Worm (Caenorhabditis elegans) whole organism, L4 larva: Measurements from ENCODE around the gene arrd-28.

ENCODE experiments used
- D1046.2 ChIP-seq: fragments of 200-800 bp; sonication (Bioruptor generic); IDR thresholded peaks from 2 replicates; pipeline ENCODE4 v1.3.6; 2022; ENCODE audit warnings: missing genetic modification characterization, missing compliant biosample characterization
- F37D6.2 ChIP-seq: sonication (generic microtip); optimal IDR thresholded peaks from 2 replicates; lab custom pipeline; 2016; ENCODE audit warnings: mild to moderate bottlenecking, missing genetic modification characterization, missing compliant biosample characterization
- F44E2.7 ChIP-seq: fragments of 200-800 bp; sonication (Bioruptor generic); IDR thresholded peaks from 2 replicates; pipeline ENCODE4 v2.1.2; 2022; ENCODE audit warnings: missing genetic modification characterization, missing compliant biosample characterization
- F49E8.2 ChIP-seq: sonication (generic microtip); optimal IDR thresholded peaks from 2 replicates; lab custom pipeline; 2016; ENCODE audit warnings: missing compliant biosample characterization, mild to moderate bottlenecking, missing genetic modification characterization, borderline replicate concordance
- T20F7.1 ChIP-seq: fragments of 200-800 bp; sonication (Bioruptor generic); optimal IDR thresholded peaks from 2 replicates; lab custom pipeline; 2018; ENCODE audit warnings: mild to moderate bottlenecking, missing genetic modification characterization, missing compliant biosample characterization
- T26A8.4 ChIP-seq: fragments of 200-800 bp; sonication (Bioruptor generic); IDR thresholded peaks from 2 replicates; pipeline ENCODE4 v1.3.6; 2022; ENCODE audit warnings: missing genetic modification characterization, missing compliant biosample characterization
- Y105C5A.15 ChIP-seq: fragments of 200-800 bp; sonication (Bioruptor generic); IDR thresholded peaks from 2 replicates; pipeline ENCODE4 v1.3.6; 2022; ENCODE audit warnings: missing genetic modification characterization, missing compliant biosample characterization
- ZK337.2 ChIP-seq: fragments of 200-800 bp; sonication (Bioruptor generic); IDR thresholded peaks from 2 replicates; pipeline ENCODE4 v1.3.6; 2022; ENCODE audit warnings: missing genetic modification reagents, missing genetic modification characterization, missing compliant biosample characterization
- ZK546.5 ChIP-seq, 2 experiments: sonication (generic microtip); optimal IDR thresholded peaks; 2 replicates each; lab custom pipeline; 2017; ENCODE audit warnings: missing biosample characterization in 2 of 2, missing genetic modification characterization in 2 of 2
- aly-2 ChIP-seq: sonication (generic microtip); optimal IDR thresholded peaks from 2 replicates; lab custom pipeline; 2018; ENCODE audit warnings: missing biosample characterization, missing genetic modification characterization
- ama-1 ChIP-seq: fragments of 150-350 bp; optimal IDR thresholded peaks from 2 replicates; lab custom pipeline; 2014; ENCODE audit warnings: inconsistent platforms, mixed read lengths
- attf-4 ChIP-seq: sonication (generic microtip); optimal IDR thresholded peaks from 3 replicates; lab custom pipeline; 2017; ENCODE audit warnings: missing biosample characterization, missing genetic modification characterization
- ceh-20 ChIP-seq: fragments of 200-800 bp; sonication (Bioruptor generic); IDR thresholded peaks from 2 replicates; pipeline ENCODE4 v1.3.6; 2022; ENCODE audit warnings: missing genetic modification reagents, missing genetic modification characterization, missing compliant biosample characterization
- ceh-44 ChIP-seq: fragments of 200-800 bp; sonication (Bioruptor generic); IDR thresholded peaks from 2 replicates; pipeline ENCODE4 v1.3.6; 2022; ENCODE audit warnings: missing genetic modification reagents, missing genetic modification characterization, missing compliant biosample characterization
- ctbp-1 ChIP-seq: fragments of 200-800 bp; sonication (Bioruptor generic); IDR thresholded peaks from 2 replicates; pipeline ENCODE4 v1.3.6; 2022; ENCODE audit warnings: missing genetic modification reagents, missing genetic modification characterization, missing compliant biosample characterization
- daf-19 ChIP-seq: fragments of 200-800 bp; sonication (Bioruptor generic); conservative IDR thresholded peaks from 2 replicates; pipeline ENCODE4 v1.3.6; 2022; ENCODE audit warnings: missing genetic modification characterization, missing compliant biosample characterization
- daf-8 ChIP-seq: fragments of 200-800 bp; sonication (Bioruptor generic); IDR thresholded peaks from 2 replicates; pipeline ENCODE4 v1.3.6; 2022; ENCODE audit warnings: missing genetic modification characterization, missing compliant biosample characterization
- dpl-1 ChIP-seq: fragments of 150-350 bp; optimal IDR thresholded peaks from 2 replicates; lab custom pipeline; 2014; ENCODE audit warnings: missing biosample characterization, missing genetic modification reagents, missing genetic modification characterization
- dve-1 ChIP-seq: sonication (generic microtip); optimal IDR thresholded peaks from 2 replicates; lab custom pipeline; 2017; ENCODE audit warnings: antibody characterized with exemption, mild to moderate bottlenecking, missing genetic modification characterization, missing compliant biosample characterization; ENCODE audit not compliant: insufficient read depth
- fos-1 ChIP-seq: fragments of 150-350 bp; optimal IDR thresholded peaks from 2 replicates; lab custom pipeline; 2014; ENCODE audit warnings: missing biosample characterization, missing genetic modification characterization
- gei-8 ChIP-seq: fragments of 200-800 bp; sonication (Bioruptor generic); optimal IDR thresholded peaks from 2 replicates; lab custom pipeline; 2018; ENCODE audit warnings: mild to moderate bottlenecking, missing genetic modification characterization, missing compliant biosample characterization
- hlh-11 ChIP-seq: fragments of 200-800 bp; sonication (Bioruptor generic); optimal IDR thresholded peaks from 2 replicates; lab custom pipeline; 2018; ENCODE audit warnings: mild to moderate bottlenecking, missing genetic modification characterization, missing compliant biosample characterization
- jun-1 ChIP-seq: fragments of 150-350 bp; optimal IDR thresholded peaks from 2 replicates; lab custom pipeline; 2014; ENCODE audit warnings: missing biosample characterization, missing genetic modification reagents, missing genetic modification characterization
- lim-7 ChIP-seq: fragments of 200-800 bp; sonication (Bioruptor generic); IDR thresholded peaks from 2 replicates; pipeline ENCODE4 v1.3.6; 2022; ENCODE audit warnings: missing genetic modification characterization, missing compliant biosample characterization
- lin-1 ChIP-seq: fragments of 200-800 bp; sonication (Bioruptor generic); IDR thresholded peaks from 2 replicates; pipeline ENCODE4 v1.3.6; 2022; ENCODE audit warnings: missing genetic modification reagents, missing genetic modification characterization, missing compliant biosample characterization
- lin-13 ChIP-seq: fragments of 150-350 bp; optimal IDR thresholded peaks from 2 replicates; lab custom pipeline; 2014; ENCODE audit warnings: missing biosample characterization, missing genetic modification reagents, missing genetic modification characterization
- lin-29 ChIP-seq: fragments of 200-800 bp; sonication (Bioruptor generic); IDR thresholded peaks from 2 replicates; pipeline ENCODE4 v1.3.6; 2022; ENCODE audit warnings: missing genetic modification reagents, missing genetic modification characterization, missing compliant biosample characterization
- mdl-1 ChIP-seq, 2 experiments: fragments of 150-350 bp in 1 of 2; sonication (generic microtip) in 1 of 2; optimal IDR thresholded peaks; 2 replicates each; lab custom pipeline; 2014 to 2017; ENCODE audit warnings: missing biosample characterization in 2 of 2, missing genetic modification characterization in 2 of 2
- mep-1 ChIP-seq: fragments of 150-350 bp; sonication (generic microtip); optimal IDR thresholded peaks from 3 replicates; lab custom pipeline; 2014; ENCODE audit warnings: missing biosample characterization, missing genetic modification characterization
- mes-2 ChIP-seq: sonication (generic microtip); optimal IDR thresholded peaks from 2 replicates; lab custom pipeline; 2016; ENCODE audit warnings: missing genotype, mild to moderate bottlenecking, missing genetic modification characterization, missing compliant biosample characterization; ENCODE audit not compliant: poor library complexity, severe bottlenecking
- mxl-2 ChIP-seq: fragments of 200-800 bp; sonication (Bioruptor generic); conservative IDR thresholded peaks from 2 replicates; pipeline ENCODE4 v1.3.6; 2022; ENCODE audit warnings: missing genetic modification reagents, missing genetic modification characterization, missing compliant biosample characterization
- mxl-3 ChIP-seq: fragments of 200-800 bp; sonication (Bioruptor generic); optimal IDR thresholded peaks from 2 replicates; lab custom pipeline; 2018; ENCODE audit warnings: mild to moderate bottlenecking, missing genetic modification characterization, missing compliant biosample characterization
- nhr-10 ChIP-seq: fragments of 150-350 bp; optimal IDR thresholded peaks from 2 replicates; lab custom pipeline; 2014; ENCODE audit warnings: missing biosample characterization, missing genetic modification characterization
- nhr-102 ChIP-seq: sonication (generic microtip); optimal IDR thresholded peaks from 2 replicates; lab custom pipeline; 2016; ENCODE audit warnings: mild to moderate bottlenecking, missing genetic modification characterization, moderate library complexity, missing compliant biosample characterization
- nhr-11 ChIP-seq: fragments of 150-350 bp; optimal IDR thresholded peaks from 2 replicates; lab custom pipeline; 2014; ENCODE audit warnings: missing biosample characterization, missing genetic modification characterization
- nhr-237 ChIP-seq: sonication (generic microtip); optimal IDR thresholded peaks from 2 replicates; lab custom pipeline; 2017; ENCODE audit warnings: missing biosample characterization, missing genetic modification characterization
- nhr-25 ChIP-seq: sonication (generic microtip); optimal IDR thresholded peaks from 2 replicates; lab custom pipeline; 2017; ENCODE audit warnings: missing genetic modification characterization, mild to moderate bottlenecking, missing compliant biosample characterization, antibody characterized with exemption, moderate library complexity, borderline replicate concordance; ENCODE audit not compliant: insufficient read depth
- nhr-42 ChIP-seq: fragments of 200-800 bp; sonication (Bioruptor generic); IDR thresholded peaks from 2 replicates; pipeline ENCODE4 v1.3.6; 2022; ENCODE audit warnings: missing genetic modification characterization, missing compliant biosample characterization
- nhr-48 ChIP-seq: sonication (generic microtip); optimal IDR thresholded peaks from 2 replicates; lab custom pipeline; 2016; ENCODE audit warnings: mild to moderate bottlenecking, missing genetic modification characterization, missing compliant biosample characterization
- nhr-6 ChIP-seq: fragments of 150-350 bp; optimal IDR thresholded peaks from 2 replicates; lab custom pipeline; 2014; ENCODE audit warnings: missing biosample characterization, missing genetic modification characterization
- nhr-76 ChIP-seq: fragments of 150-350 bp; optimal IDR thresholded peaks from 2 replicates; lab custom pipeline; 2014; ENCODE audit warnings: missing biosample characterization, missing genetic modification characterization
- pha-4 ChIP-seq, 2 experiments: fragments of 150-350 bp in 1 of 2; fragments of 200-800 bp in 1 of 2; sonication (Bioruptor generic) in 1 of 2; IDR thresholded peaks in 1 of 2; optimal IDR thresholded peaks in 1 of 2; 2 replicates each; pipeline versions ENCODE4 v1.3.6 to Lab custom; 2014 to 2022; ENCODE audit warnings: missing genetic modification characterization in 2 of 2, missing genetic modification reagents in 2 of 2, missing biosample characterization in 1 of 2, missing compliant biosample characterization in 1 of 2
- php-3 ChIP-seq: fragments of 200-800 bp; sonication (Bioruptor generic); IDR thresholded peaks from 2 replicates; pipeline ENCODE4 v1.3.6; 2022; ENCODE audit warnings: missing genetic modification reagents, missing genetic modification characterization, missing compliant biosample characterization
- sdz-12 ChIP-seq: fragments of 200-800 bp; sonication (Bioruptor generic); optimal IDR thresholded peaks from 2 replicates; lab custom pipeline; 2018; ENCODE audit warnings: mild to moderate bottlenecking, missing genetic modification characterization, missing compliant biosample characterization
- spr-1 ChIP-seq: sonication (generic microtip); optimal IDR thresholded peaks from 2 replicates; lab custom pipeline; 2016; ENCODE audit warnings: mild to moderate bottlenecking, missing genetic modification characterization, missing compliant biosample characterization
- zfp-2 ChIP-seq: sonication (generic microtip); optimal IDR thresholded peaks from 2 replicates; lab custom pipeline; 2016; ENCODE audit warnings: mild to moderate bottlenecking, missing genetic modification characterization, missing compliant biosample characterization
- zip-2 ChIP-seq: fragments of 150-350 bp; optimal IDR thresholded peaks from 2 replicates; lab custom pipeline; 2014; ENCODE audit warnings: missing biosample characterization, missing genetic modification characterization
- ztf-11 ChIP-seq: fragments of 150-350 bp; optimal IDR thresholded peaks from 2 replicates; lab custom pipeline; 2014; ENCODE audit warnings: missing biosample characterization, missing genetic modification characterization
- ztf-7 ChIP-seq: fragments of 150-350 bp; optimal IDR thresholded peaks from 2 replicates; lab custom pipeline; 2014; ENCODE audit warnings: missing biosample characterization, missing genetic modification characterization

arrd-28 gene

ce11 chrX:10141963-10142431 is 41.8 kb upstream of the arrd-28 start, which contains the start of gene oac-14 (continued):
- TF ChIP-seq pha-4 (GFP tag; IDR thresholded peaks at IDR 0.05; lab: Robert Waterston, UW) = peak; percentile 37; the same call in 1 of the 2 replicates
- TF ChIP-seq pha-4 (tag; optimal IDR thresholded peaks at IDR 0.05; lab: Kevin White, UChicago) = no peak
- no peak for TF ChIP-seq ztf-11 (tag; lab: Kevin White, UChicago)
- peak; percentile 55 for TF ChIP-seq jun-1 (tag; lab: Kevin White, UChicago)
- no peak for TF ChIP-seq fos-1 (tag; lab: Kevin White, UChicago)
- no peak for TF ChIP-seq F44E2.7 (GFP tag; lab: Robert Waterston, UW)
- TF ChIP-seq nhr-237 = no peak
- TF ChIP-seq nhr-10 (tag; lab: Kevin White, UChicago) = peak; percentile 74
- no peak for TF ChIP-seq ztf-7 (tag; lab: Kevin White, UChicago)
- no peak for TF ChIP-seq nhr-76 (tag; lab: Kevin White, UChicago)
- TF ChIP-seq Y105C5A.15 (GFP tag; lab: Robert Waterston, UW) = no peak
- TF ChIP-seq nhr-42 (GFP tag; lab: Robert Waterston, UW) = no peak
- TF ChIP-seq gei-8 (GFP tag; lab: Kevin White, UChicago) = no peak
- peak; percentile 51 for TF ChIP-seq T20F7.1
- TF ChIP-seq D1046.2 (GFP tag; lab: Robert Waterston, UW) = no peak
- peak; percentile 82 for TF ChIP-seq ceh-20
- peak; percentile 97 for TF ChIP-seq php-3 (GFP tag; lab: Robert Waterston, UW)
- TF ChIP-seq nhr-11 (tag; lab: Kevin White, UChicago) = peak; percentile 42
- no peak for TF ChIP-seq nhr-6 (tag; lab: Kevin White, UChicago)
- no peak for TF ChIP-seq ZK546.5 (tag; optimal IDR thresholded peaks at IDR 0.05; lab: Kevin White, UChicago)
- no peak for TF ChIP-seq mxl-2
- TF ChIP-seq dve-1 (tag; lab: Kevin White, UChicago) = peak; percentile 96
- TF ChIP-seq spr-1 = peak; percentile 21
- no peak for TF ChIP-seq lim-7 (GFP tag; lab: Robert Waterston, UW)

ce11 chrX:10145011-10145410 is 38.8 kb upstream of the arrd-28 start:
- TF ChIP-seq lim-7 (GFP tag; lab: Robert Waterston, UW) (peak; percentile 90), F44E2.7 (GFP tag; lab: Robert Waterston, UW) (peak; percentile 93), nhr-25 (peak; percentile 20), nhr-48 (tag; lab: Kevin White, UChicago) (peak; percentile 64), zip-2 (tag; lab: Kevin White, UChicago) (no peak), nhr-42 (GFP tag; lab: Robert Waterston, UW) (peak; percentile 68; the same call in 1 of the 2 replicates), ceh-44 (GFP tag; lab: Robert Waterston, UW) (peak; percentile 80), aly-2 (no peak), mes-2 (peak; percentile 79), hlh-11 (tag; lab: Kevin White, UChicago) (peak; percentile 59), daf-8 (0 out of 2 replicates have a peak, but pooled peaks have one; percentile 50), attf-4 (tag; lab: Kevin White, UChicago) (no peak), ZK337.2 (peak; percentile 80), mep-1 (tag; lab: Kevin White, UChicago) (peak; percentile 58), dve-1 (tag; lab: Kevin White, UChicago) (peak; percentile 65), fos-1 (tag; lab: Kevin White, UChicago) (no peak), sdz-12 (peak; percentile 84), nhr-102 (peak; percentile 79), lin-13 (GFP tag; lab: Kevin White, UChicago) (no peak), lin-1 (GFP tag; lab: Robert Waterston, UW) (peak; percentile 75), mdl-1 (tag; optimal IDR thresholded peaks at IDR 0.05; lab: Kevin White, UChicago) (no peak), mxl-3 (peak; percentile 56), ama-1 (lab: Kevin White, UChicago) (no peak), gei-8 (GFP tag; lab: Kevin White, UChicago) (peak; percentile 72), dpl-1 (GFP tag; lab: Kevin White, UChicago) (peak; percentile 17), F37D6.2 (tag; lab: Kevin White, UChicago) (peak; percentile 68), php-3 (GFP tag; lab: Robert Waterston, UW) (peak; percentile 76), F49E8.2 (tag; lab: Kevin White, UChicago) (peak; percentile 30), zfp-2 (peak; percentile 15), ctbp-1 (peak; percentile 77; the same call in 1 of the 2 replicates), T26A8.4 (GFP tag; lab: Robert Waterston, UW) (peak; percentile 84), daf-19 (GFP tag; lab: Robert Waterston, UW) (peak; percentile 93), lin-29 (GFP tag; lab: Robert Waterston, UW) (0 out of 2 replicates have a peak, but pooled peaks have one; percentile 63)
